Worm (Caenorhabditis elegans): ENCODE results near the gene Y57G11C.14.

Y57G11C.14 gene

ce11 chrIV:14802316-14802715 lies 3.2 kb downstream of the Y57G11C.14 start, which contains the start of gene Y57G11C.1142:
Y57G11C.1142 (plus strand) TSS chrIV:14802616.
- TF ChIP-seq tbx-2 (tag; optimal IDR thresholded peaks at IDR 0.05) (no peak), lin-35 (GFP tag; optimal IDR thresholded peaks at IDR 0.05) (no peak), snpc-4 (tag; optimal IDR thresholded peaks at IDR 0.05) (no peak), blmp-1 (tag; optimal IDR thresholded peaks at IDR 0.05) (no peak), nhr-47 (tag; optimal IDR thresholded peaks at IDR 0.05) (no peak), ces-1 (GFP tag; optimal IDR thresholded peaks at IDR 0.05) (no peak), nhr-76 (tag; optimal IDR thresholded peaks at IDR 0.05) (no peak), ztf-4 (tag; optimal IDR thresholded peaks at IDR 0.05) (no peak), pax-3 (tag; optimal IDR thresholded peaks at IDR 0.05) (no peak), swsn-7 (tag; optimal IDR thresholded peaks at IDR 0.05) (no peak), ets-5 (GFP tag; IDR thresholded peaks at IDR 0.05) (no peak)

- 0 out of 2 replicates have a peak, but pooled peaks have one; percentile 7 for TF ChIP-seq mab-9 (GFP tag; IDR thresholded peaks at IDR 0.05)
- TF ChIP-seq ceh-8 (GFP tag; optimal IDR thresholded peaks at IDR 0.05): peak; percentile 5
- no peak for TF ChIP-seq elt-2 (tag; optimal IDR thresholded peaks at IDR 0.05)
Measured at ce11 chrIV:14806903-14807302, 7.8 kb downstream of the Y57G11C.14 start, which contains the start of gene oig-5. oig-5 (plus strand) TSS chrIV:14807203.

- TF ChIP-seq mep-1 (tag; optimal IDR thresholded peaks at IDR 0.05) (no peak), nhr-28 (tag; optimal IDR thresholded peaks at IDR 0.05) (no peak), jun-1 (tag; optimal IDR thresholded peaks at IDR 0.05) (no peak), mdl-1 (tag; optimal IDR thresholded peaks at IDR 0.05) (no peak), unc-30 (tag; optimal IDR thresholded peaks at IDR 0.05) (no peak), egl-13 (tag; optimal IDR thresholded peaks at IDR 0.05) (no peak), lin-39 (tag; optimal IDR thresholded peaks at IDR 0.05) (no peak)
Measured at ce11 chrIV:14816288-14816687, 17.2 kb downstream of the Y57G11C.14 start, which contains the start of gene Y57G11C.46. Y57G11C.46 (minus strand) TSS chrIV:14816388.

ce11 chrIV:14822267-14822666 lies 23.2 kb downstream of the Y57G11C.14 start:
- TF ChIP-seq tbx-2 (tag; optimal IDR thresholded peaks at IDR 0.05): no peak
- no peak for TF ChIP-seq ets-5 (GFP tag; IDR thresholded peaks at IDR 0.05)
- TF ChIP-seq blmp-1 (tag; optimal IDR thresholded peaks at IDR 0.05): no peak
- peak; percentile 95 for TF ChIP-seq aly-2 (tag; optimal IDR thresholded peaks at IDR 0.05)
- TF ChIP-seq ceh-90 (tag; optimal IDR thresholded peaks at IDR 0.05): no peak
- peak; percentile 13 for TF ChIP-seq nhr-85 (tag)
- TF ChIP-seq sup-37 (GFP tag; optimal IDR thresholded peaks at IDR 0.05): no peak
- no peak for TF ChIP-seq pag-3 (tag; optimal IDR thresholded peaks at IDR 0.05; ENCODE audit: borderline replicate concordance, insufficient read depth)
- TF ChIP-seq lin-15B (tag; optimal IDR thresholded peaks at IDR 0.05): no peak
- TF ChIP-seq unc-86 (tag; optimal IDR thresholded peaks at IDR 0.05): no peak
- peak in 1 of 2 experiments; percentile 3 for TF ChIP-seq efl-1 (optimal IDR thresholded peaks at IDR 0.05)
- TF ChIP-seq efl-1 (GFP tag; optimal IDR thresholded peaks at IDR 0.05 in 1 of 2): no peak
- no peak for TF ChIP-seq lir-3 (tag; optimal IDR thresholded peaks at IDR 0.05; ENCODE audit: poor library complexity)
- TF ChIP-seq nhr-76 (tag; optimal IDR thresholded peaks at IDR 0.05): no peak
- TF ChIP-seq nhr-28 (tag; optimal IDR thresholded peaks at IDR 0.05): no peak
- TF ChIP-seq nhr-237 (tag; optimal IDR thresholded peaks at IDR 0.05): no peak
- peak; percentile 38 for TF ChIP-seq ama-1 (optimal IDR thresholded peaks at IDR 0.05)
- no peak for TF ChIP-seq nhr-19 (GFP tag; conservative IDR thresholded peaks at IDR 0.05)
- TF ChIP-seq grh-1 (GFP tag; IDR thresholded peaks at IDR 0.05): no peak; the same call in 1 of the 2 replicates
- TF ChIP-seq lin-39 (tag; optimal IDR thresholded peaks at IDR 0.05): no peak
- peak; percentile 38 for TF ChIP-seq nhr-71 (tag; optimal IDR thresholded peaks at IDR 0.05)
- peak; percentile 45 for TF ChIP-seq nhr-90 (tag; optimal IDR thresholded peaks at IDR 0.05; ENCODE audit: poor library complexity)
- TF ChIP-seq swsn-7 (tag; optimal IDR thresholded peaks at IDR 0.05): peak; percentile 10
- TF ChIP-seq lsy-2 (tag; optimal IDR thresholded peaks at IDR 0.05): peak; percentile 18 to 25
- peak; percentile 37 for TF ChIP-seq ztf-4 (tag; optimal IDR thresholded peaks at IDR 0.05)
- peak in 1 of 6 experiments; percentile 2 for TF ChIP-seq elt-3 (tag; optimal IDR thresholded peaks at IDR 0.05)
